Fruit fly (Drosophila melanogaster) whole organism, prepupa: ENCODE results near the gene pxb.

Source experiments
- CG10631 ChIP-seq: fragments of 200-800 bp; sonication (Bioruptor generic); optimal IDR thresholded peaks from 2 replicates; lab custom pipeline; 2016; ENCODE audit warnings: missing biosample characterization, missing genetic modification characterization
- CG10669 ChIP-seq: fragments of 200-800 bp; sonication (Bioruptor generic); optimal IDR thresholded peaks from 3 replicates; lab custom pipeline; 2018; ENCODE audit warnings: missing biosample characterization, mild to moderate bottlenecking, missing genetic modification characterization, moderate library complexity
- CG11294 ChIP-seq: fragments of 200-800 bp; sonication (Bioruptor generic); IDR thresholded peaks from 2 replicates; pipeline ENCODE4 v1.3.6; 2022; ENCODE audit warnings: missing biosample characterization, missing genetic modification characterization
- CG11902 ChIP-seq: fragments of 200-800 bp; sonication (Bioruptor generic); optimal IDR thresholded peaks from 3 replicates; lab custom pipeline; 2016; ENCODE audit warnings: missing biosample characterization, missing genetic modification characterization
- CG1621 ChIP-seq: fragments of 200-800 bp; sonication (Bioruptor generic); optimal IDR thresholded peaks from 3 replicates; lab custom pipeline; 2018; ENCODE audit warnings: missing biosample characterization, mild to moderate bottlenecking, missing genetic modification characterization
- CG32006 ChIP-seq: fragments of 200-800 bp; sonication (Bioruptor generic); optimal IDR thresholded peaks from 3 replicates; lab custom pipeline; 2017; ENCODE audit warnings: missing biosample characterization, mild to moderate bottlenecking, missing genetic modification characterization
- CG3919 ChIP-seq: fragments of 200-800 bp; sonication (Bioruptor generic); optimal IDR thresholded peaks from 3 replicates; lab custom pipeline; 2016; ENCODE audit warnings: missing biosample characterization, missing genetic modification characterization
- CG4318 ChIP-seq: fragments of 200-800 bp; sonication (Bioruptor generic); optimal IDR thresholded peaks from 3 replicates; lab custom pipeline; 2017; ENCODE audit warnings: missing biosample characterization, mild to moderate bottlenecking, missing genetic modification characterization
- CG6163 ChIP-seq: fragments of 200-800 bp; sonication (Bioruptor generic); IDR thresholded peaks from 3 replicates; pipeline ENCODE4 v1.3.6; 2022; ENCODE audit warnings: missing biosample characterization, missing genetic modification characterization
- CG6276 ChIP-seq: fragments of 200-800 bp; sonication (Bioruptor generic); optimal IDR thresholded peaks from 2 replicates; lab custom pipeline; 2017; ENCODE audit warnings: missing biosample characterization, mild to moderate bottlenecking, missing genetic modification characterization
- CG6792 ChIP-seq: fragments of 200-800 bp; sonication (Bioruptor generic); optimal IDR thresholded peaks from 3 replicates; lab custom pipeline; 2016; ENCODE audit warnings: missing biosample characterization, missing genetic modification characterization
- CG6808 ChIP-seq: fragments of 200-800 bp; sonication (Bioruptor generic); optimal IDR thresholded peaks from 3 replicates; lab custom pipeline; 2017; ENCODE audit warnings: missing biosample characterization, missing genetic modification characterization, mild to moderate bottlenecking, moderate library complexity, missing genetic modification reagents
- Eip75B ChIP-seq: fragments of 200-800 bp; sonication (Bioruptor generic); optimal IDR thresholded peaks from 3 replicates; lab custom pipeline; 2016; ENCODE audit warnings: missing biosample characterization, missing genetic modification characterization
- Eip78C ChIP-seq: fragments of 200-800 bp; sonication (Bioruptor generic); peaks from one replicate; lab custom pipeline; 2016; ENCODE audit warnings: missing biosample characterization, missing genetic modification characterization
- Eip93F ChIP-seq: fragments of 200-800 bp; sonication (Bioruptor generic); optimal IDR thresholded peaks from 2 replicates; lab custom pipeline; 2016; ENCODE audit warnings: missing biosample characterization, mild to moderate bottlenecking, missing genetic modification characterization
- Ets96B ChIP-seq: fragments of 200-800 bp; optimal IDR thresholded peaks from 2 replicates; lab custom pipeline; 2019; ENCODE audit warnings: missing biosample characterization, mild to moderate bottlenecking, missing genetic modification characterization, moderate library complexity
- Gug ChIP-seq: fragments of 200-800 bp; sonication (Bioruptor generic); IDR thresholded peaks from 2 replicates; pipeline ENCODE4 v1.3.6; 2022; ENCODE audit warnings: missing biosample characterization, missing genetic modification characterization
- Hr39 ChIP-seq: fragments of 200-800 bp; sonication (Bioruptor generic); optimal IDR thresholded peaks from 2 replicates; lab custom pipeline; 2016; ENCODE audit warnings: missing biosample characterization, missing genetic modification characterization
- Lpt ChIP-seq: fragments of 200-800 bp; sonication (Bioruptor generic); optimal IDR thresholded peaks from 3 replicates; lab custom pipeline; 2016; ENCODE audit warnings: missing biosample characterization, missing genetic modification characterization
- OdsH ChIP-seq: fragments of 200-800 bp; sonication (Bioruptor generic); optimal IDR thresholded peaks from 3 replicates; lab custom pipeline; 2016; ENCODE audit warnings: missing biosample characterization, missing genetic modification characterization
- Smox ChIP-seq: fragments of 200-800 bp; sonication (Bioruptor generic); optimal IDR thresholded peaks from 3 replicates; lab custom pipeline; 2016; ENCODE audit warnings: missing biosample characterization, missing genetic modification characterization
- Sox102F ChIP-seq: fragments of 200-800 bp; sonication (Bioruptor generic); optimal IDR thresholded peaks from 2 replicates; lab custom pipeline; 2016; ENCODE audit warnings: missing biosample characterization, mild to moderate bottlenecking, missing genetic modification characterization
- Sox14 ChIP-seq: fragments of 200-800 bp; sonication (Bioruptor generic); optimal IDR thresholded peaks from 3 replicates; lab custom pipeline; 2016; ENCODE audit warnings: missing biosample characterization, missing genetic modification characterization
- cyc ChIP-seq: fragments of 200-800 bp; sonication (Bioruptor generic); optimal IDR thresholded peaks from 3 replicates; lab custom pipeline; 2016; ENCODE audit warnings: missing biosample characterization, missing genetic modification characterization
- dac ChIP-seq: fragments of 200-800 bp; sonication (Bioruptor generic); optimal IDR thresholded peaks from 2 replicates; lab custom pipeline; 2017; ENCODE audit warnings: missing biosample characterization, mild to moderate bottlenecking, missing genetic modification characterization
- dsx ChIP-seq: fragments of 200-800 bp; optimal IDR thresholded peaks from 3 replicates; lab custom pipeline; 2019; ENCODE audit warnings: missing biosample characterization, mild to moderate bottlenecking, missing genetic modification characterization, moderate library complexity; ENCODE audit not compliant: poor library complexity, severe bottlenecking
- esn ChIP-seq: fragments of 200-800 bp; sonication (Bioruptor generic); optimal IDR thresholded peaks from 2 replicates; lab custom pipeline; 2016; ENCODE audit warnings: missing biosample characterization, mild to moderate bottlenecking, missing genetic modification characterization, moderate library complexity
- fkh ChIP-seq: fragments of 200-800 bp; sonication (Bioruptor generic); optimal IDR thresholded peaks from 3 replicates; lab custom pipeline; 2017; ENCODE audit warnings: missing biosample characterization, mild to moderate bottlenecking, missing genetic modification characterization, moderate library complexity
- lz ChIP-seq: fragments of 200-800 bp; sonication (Bioruptor generic); optimal IDR thresholded peaks from 3 replicates; lab custom pipeline; 2016; ENCODE audit warnings: missing biosample characterization, missing genetic modification characterization
- net ChIP-seq: fragments of 200-800 bp; sonication (Bioruptor generic); optimal IDR thresholded peaks from 3 replicates; lab custom pipeline; 2016; ENCODE audit warnings: missing biosample characterization, missing genetic modification characterization
- salr ChIP-seq, 2 experiments: fragments of 200-800 bp; sonication (Bioruptor generic); optimal IDR thresholded peaks; 3 replicates each; lab custom pipeline; 2016 to 2018; ENCODE audit warnings: missing biosample characterization in 2 of 2, missing genetic modification characterization in 2 of 2, mild to moderate bottlenecking in 1 of 2
- spab ChIP-seq: fragments of 200-800 bp; sonication (Bioruptor generic); optimal IDR thresholded peaks from 2 replicates; lab custom pipeline; 2017; ENCODE audit warnings: missing biosample characterization, mild to moderate bottlenecking, missing genetic modification characterization, missing genetic modification reagents
- svp ChIP-seq: fragments of 200-800 bp; sonication (Bioruptor generic); peaks from one replicate; lab custom pipeline; 2016; ENCODE audit warnings: missing biosample characterization, missing genetic modification characterization
- vri ChIP-seq: fragments of 200-800 bp; sonication (Bioruptor generic); optimal IDR thresholded peaks from 3 replicates; lab custom pipeline; 2016; ENCODE audit warnings: missing biosample characterization, mild to moderate bottlenecking, missing genetic modification characterization

The pxb gene

dm6 chr3R:15688441-15688840, 22.5 kb downstream of the pxb start:
- TF ChIP-seq Ets96B (tag; lab: Kevin White, UChicago) (no peak), Sox14 (GFP tag; lab: Kevin White, UChicago) (peak; percentile 37)

dm6 chr3R:15692786-15693185, 26.8 kb downstream of the pxb start, which contains the start of gene CG31446:
CG31446 (plus strand) TSS chr3R:15693086.
- TF ChIP-seq CG6163 (GFP tag; lab: Robert Waterston, UW) (no peak), CG4318 (no peak), CG11294 (GFP tag; lab: Robert Waterston, UW) (no peak), salr (GFP tag; optimal IDR thresholded peaks at IDR 0.05; lab: Kevin White, UChicago) (no peak), CG6808 (GFP tag; lab: Kevin White, UChicago) (no peak), Lpt (GFP tag; lab: Kevin White, UChicago) (no peak), vri (GFP tag; lab: Kevin White, UChicago) (no peak), CG10669 (GFP tag; lab: Kevin White, UChicago) (no peak), dac (no peak), Gug (GFP tag; lab: Robert Waterston, UW) (no peak), spab (no peak), CG10631 (no peak), CG32006 (no peak), CG1621 (tag; lab: Kevin White, UChicago) (no peak), CG6276 (no peak), Hr39 (GFP tag; lab: Kevin White, UChicago) (no peak), Eip78C (GFP tag; lab: Kevin White, UChicago) (no peak), Sox102F (GFP tag; lab: Kevin White, UChicago) (no peak), cyc (GFP tag; lab: Kevin White, UChicago) (no peak)

DNA sequence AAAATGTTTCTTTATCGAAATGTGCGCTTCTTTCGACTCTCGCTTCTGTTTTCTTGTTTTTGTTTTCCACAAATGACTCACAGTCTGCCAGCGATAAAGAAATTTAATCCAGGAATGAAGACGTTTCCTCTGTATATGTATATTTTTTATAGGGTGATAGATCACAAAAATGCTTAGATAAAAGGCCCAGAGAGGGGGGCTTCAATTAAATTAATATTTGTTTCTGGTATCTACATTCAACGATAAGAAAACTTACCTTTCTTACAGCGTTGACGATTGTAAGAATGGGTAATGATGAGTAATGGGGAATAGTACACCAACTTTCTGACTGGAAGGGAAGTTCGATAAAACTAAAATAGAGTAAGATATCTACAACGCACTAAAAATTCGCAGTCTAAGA, 28.3 kb downstream of the pxb start:
- TF ChIP-seq fkh (peak; percentile 25), Eip75B (GFP tag; lab: Kevin White, UChicago) (no peak)
- TF ChIP-seq, all 60 proteins: peak for 1

DNA sequence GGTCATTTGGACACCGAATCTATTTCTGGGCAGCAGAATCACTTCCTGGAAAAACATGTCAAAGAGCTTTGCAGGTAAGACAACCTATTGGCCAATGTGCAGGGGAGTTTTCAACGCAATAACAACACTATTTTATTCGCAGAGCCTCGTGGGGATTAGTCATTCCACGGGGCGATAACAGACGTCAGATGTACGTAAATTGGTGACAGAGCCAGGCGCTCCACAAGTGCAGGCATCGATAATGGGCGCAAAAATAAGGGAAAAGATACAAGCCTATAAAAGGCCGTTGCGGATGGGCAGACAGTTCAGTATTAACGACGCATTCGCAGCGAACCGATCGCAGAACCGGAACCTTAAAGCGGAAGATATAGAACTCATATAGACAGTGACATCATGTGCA, 29.0 kb downstream of the pxb start, which contains the start of gene CG5399:
Gene CG5399, plus strand, starts transcription at position 301 of the 400 bp plus-strand sequence.
- TF ChIP-seq svp (peak; percentile 51), net (GFP tag; lab: Kevin White, UChicago) (no peak), Hr39 (GFP tag; lab: Kevin White, UChicago) (no peak)

DNA sequence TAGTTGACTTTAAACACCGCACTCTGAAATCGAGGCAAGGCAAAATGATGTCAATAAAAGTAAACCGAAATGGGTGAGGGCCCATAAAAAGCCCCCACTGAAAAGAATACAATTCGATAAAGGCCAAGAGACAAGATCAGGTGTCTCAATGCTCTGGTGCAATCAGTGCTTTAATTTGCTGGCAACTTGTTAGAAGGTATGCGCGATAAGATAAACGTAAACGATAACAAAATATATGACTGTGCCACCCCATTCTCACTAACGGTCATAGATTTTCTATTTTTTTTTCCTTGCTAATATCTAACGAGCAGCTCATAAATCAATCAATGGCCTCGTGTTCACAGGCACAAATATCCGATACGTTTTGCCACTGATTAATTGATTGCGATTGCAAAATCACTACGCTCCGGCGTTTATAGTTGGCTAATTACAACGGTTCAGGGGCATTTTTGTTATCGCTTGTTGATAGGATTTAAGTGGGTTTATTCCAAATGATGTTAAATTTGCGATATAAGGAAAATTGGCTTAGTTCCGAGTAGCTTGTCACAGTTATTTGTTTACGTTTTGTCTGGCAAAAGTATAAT, 30.6 kb downstream of the pxb start:
- TF ChIP-seq CG6792 (GFP tag; lab: Kevin White, UChicago) (no peak), CG3919 (GFP tag; lab: Kevin White, UChicago) (no peak), dsx (GFP tag; lab: Kevin White, UChicago) (no peak), esn (no peak), lz (no peak), Gug (GFP tag; lab: Robert Waterston, UW) (no peak), OdsH (GFP tag; lab: Kevin White, UChicago) (no peak), Eip93F (GFP tag; lab: Kevin White, UChicago) (no peak), Smox (GFP tag; lab: Kevin White, UChicago) (no peak), fkh (no peak), CG11902 (GFP tag; lab: Kevin White, UChicago) (no peak), spab (no peak), CG6276 (no peak)
